Worm (Caenorhabditis elegans) whole organism, late embryonic: ENCODE results near the gene ads-1.

Source experiments
- C38D4.7 ChIP-seq: fragments of 200-800 bp; sonication (Bioruptor generic); optimal IDR thresholded peaks from 2 replicates; lab custom pipeline; 2018; ENCODE audit warnings: mild to moderate bottlenecking, missing genetic modification characterization, moderate library complexity, missing compliant biosample characterization
- K09A11.1 ChIP-seq: sonication (generic microtip); optimal IDR thresholded peaks from 2 replicates; lab custom pipeline; 2017; ENCODE audit warnings: antibody characterized with exemption, mild to moderate bottlenecking, missing genetic modification characterization, missing compliant biosample characterization; ENCODE audit not compliant: insufficient read depth
- Y22D7AL.16 ChIP-seq: sonication (generic microtip); optimal IDR thresholded peaks from 2 replicates; lab custom pipeline; 2016; ENCODE audit warnings: missing genetic modification characterization, missing compliant biosample characterization
- ceh-2 ChIP-seq: sonication (generic microtip); optimal IDR thresholded peaks from 2 replicates; lab custom pipeline; 2016; ENCODE audit warnings: missing genotype, missing genetic modification characterization, missing compliant biosample characterization
- che-1 ChIP-seq: sonication (generic microtip); optimal IDR thresholded peaks from 2 replicates; lab custom pipeline; 2016; ENCODE audit warnings: mild to moderate bottlenecking, missing genetic modification characterization, missing compliant biosample characterization
- hlh-30 ChIP-seq: sonication (generic microtip); optimal IDR thresholded peaks from 2 replicates; lab custom pipeline; 2017; ENCODE audit warnings: antibody characterized with exemption, missing genetic modification characterization, missing compliant biosample characterization; ENCODE audit not compliant: insufficient read depth
- nhr-11 ChIP-seq: fragments of 150-350 bp; optimal IDR thresholded peaks from 2 replicates; lab custom pipeline; 2014; ENCODE audit warnings: missing biosample characterization, missing genetic modification characterization
- pha-4 ChIP-seq: fragments of 150-350 bp; optimal IDR thresholded peaks from 2 replicates; lab custom pipeline; 2018; ENCODE audit warnings: missing biosample characterization, missing genetic modification reagents, missing genetic modification characterization
- sox-2 ChIP-seq: fragments of 200-800 bp; sonication (Bioruptor generic); IDR thresholded peaks from 2 replicates; pipeline ENCODE4 v1.3.6; 2022; ENCODE audit warnings: missing genetic modification reagents, missing genetic modification characterization, missing compliant biosample characterization
- sox-4 ChIP-seq: sonication (generic microtip); optimal IDR thresholded peaks from 2 replicates; lab custom pipeline; 2017; ENCODE audit warnings: mild to moderate bottlenecking, missing genetic modification characterization, inconsistent platforms, missing compliant biosample characterization
- unc-86 ChIP-seq: sonication (generic microtip); optimal IDR thresholded peaks from 2 replicates; lab custom pipeline; 2016; ENCODE audit warnings: missing genetic modification characterization, missing compliant biosample characterization
- zip-5 ChIP-seq: sonication (generic microtip); optimal IDR thresholded peaks from 2 replicates; lab custom pipeline; 2016; ENCODE audit warnings: missing genetic modification characterization, missing compliant biosample characterization

- TF ChIP-seq C38D4.7 (no peak), nhr-11 (no peak), che-1 (tag; lab: Kevin White, UChicago) (no peak), Y22D7AL.16 (no peak), zip-5 (tag; lab: Kevin White, UChicago) (no peak), unc-86 (tag; lab: Kevin White, UChicago) (no peak), ceh-2 (no peak), hlh-30 (tag; lab: Kevin White, UChicago) (no peak), K09A11.1 (tag; lab: Kevin White, UChicago) (no peak), sox-4 (tag; lab: Kevin White, UChicago) (no peak), pha-4 (tag; lab: Kevin White, UChicago) (no peak), sox-2 (GFP tag; lab: Robert Waterston, UW) (no peak)
Observed at ce11 chrIII:344322-344721, 46.0 kb upstream of the ads-1 start.
